Worm (Caenorhabditis elegans) whole organism, late embryonic: ENCODE measurements around the gene F26D2.13.

Experiments
- ceh-2 ChIP-seq: sonication (generic microtip); optimal IDR thresholded peaks from 2 replicates; lab custom pipeline; 2016; ENCODE audit warnings: missing genotype, missing genetic modification characterization, missing compliant biosample characterization
- che-1 ChIP-seq: sonication (generic microtip); optimal IDR thresholded peaks from 2 replicates; lab custom pipeline; 2016; ENCODE audit warnings: mild to moderate bottlenecking, missing genetic modification characterization, missing compliant biosample characterization
- dmd-4 ChIP-seq: sonication (generic microtip); optimal IDR thresholded peaks from 2 replicates; lab custom pipeline; 2016; ENCODE audit warnings: borderline replicate concordance, missing genetic modification characterization, missing compliant biosample characterization
- dve-1 ChIP-seq: sonication (generic microtip); optimal IDR thresholded peaks from 2 replicates; lab custom pipeline; 2017; ENCODE audit warnings: antibody characterized with exemption, mild to moderate bottlenecking, missing genetic modification characterization, missing compliant biosample characterization
- elt-2 ChIP-seq: sonication (generic microtip); optimal IDR thresholded peaks from 2 replicates; lab custom pipeline; 2016; ENCODE audit warnings: missing genetic modification reagents, missing genetic modification characterization, missing compliant biosample characterization
- elt-4 ChIP-seq: sonication (generic microtip); optimal IDR thresholded peaks from 2 replicates; lab custom pipeline; 2016; ENCODE audit warnings: missing genetic modification characterization, missing compliant biosample characterization
- fkh-10 ChIP-seq: fragments of 150-350 bp; optimal IDR thresholded peaks from 2 replicates; lab custom pipeline; 2014; ENCODE audit warnings: missing biosample characterization, missing genetic modification reagents, missing genetic modification characterization
- nhr-11 ChIP-seq: fragments of 150-350 bp; optimal IDR thresholded peaks from 2 replicates; lab custom pipeline; 2014; ENCODE audit warnings: missing biosample characterization, missing genetic modification characterization
- nhr-232 ChIP-seq: sonication (generic microtip); optimal IDR thresholded peaks from 2 replicates; lab custom pipeline; 2016; ENCODE audit warnings: missing genetic modification characterization, missing compliant biosample characterization
- pag-3 ChIP-seq: sonication (generic microtip); optimal IDR thresholded peaks from 2 replicates; lab custom pipeline; 2016; ENCODE audit warnings: missing compliant biosample characterization, missing genetic modification characterization, borderline replicate concordance
- pha-4 ChIP-seq: fragments of 150-350 bp; optimal IDR thresholded peaks from 2 replicates; lab custom pipeline; 2018; ENCODE audit warnings: missing biosample characterization, missing genetic modification reagents, missing genetic modification characterization
- pqm-1 ChIP-seq: sonication (generic microtip); optimal IDR thresholded peaks from 2 replicates; lab custom pipeline; 2016; ENCODE audit warnings: missing genetic modification characterization, missing compliant biosample characterization
- ref-2 ChIP-seq: sonication (generic microtip); optimal IDR thresholded peaks from 2 replicates; lab custom pipeline; 2016; ENCODE audit warnings: missing genetic modification characterization, missing compliant biosample characterization
- unc-55 ChIP-seq: sonication (generic microtip); optimal IDR thresholded peaks from 2 replicates; lab custom pipeline; 2017; ENCODE audit warnings: missing biosample characterization, missing genetic modification reagents, missing genetic modification characterization

ce11 chrV:16435510-16435909, at the start of gene F26D2.13, which contains the start of gene F26D2.14:
- no peak for TF ChIP-seq ceh-2
- no peak for TF ChIP-seq nhr-232 (tag; lab: Kevin White, UChicago)
- TF ChIP-seq pha-4 (tag; lab: Kevin White, UChicago), result no peak
- TF ChIP-seq fkh-10 (GFP tag; lab: Kevin White, UChicago), result no peak
- TF ChIP-seq ref-2 (tag; lab: Kevin White, UChicago), result no peak
- TF ChIP-seq dmd-4, result no peak
- no peak for TF ChIP-seq elt-4
- TF ChIP-seq elt-2 (tag; lab: Kevin White, UChicago), result no peak
- no peak for TF ChIP-seq pag-3
- TF ChIP-seq pqm-1 (tag; lab: Kevin White, UChicago), result no peak
- TF ChIP-seq che-1 (tag; lab: Kevin White, UChicago), result no peak
- TF ChIP-seq dve-1 (tag; lab: Kevin White, UChicago), result no peak
- TF ChIP-seq unc-55, result no peak
- TF ChIP-seq nhr-11 (tag; lab: Kevin White, UChicago), result no peak
